Worm (Caenorhabditis elegans) whole organism, late embryonic: Measurements from ENCODE around the gene nduc-2.
A peak's percentile ranks its signal among the peaks of the same experiment; 100 is the strongest.

Source experiments
- C08G9.2 ChIP-seq: sonication (generic microtip); optimal IDR thresholded peaks from 2 replicates; lab custom pipeline; 2016; ENCODE audit warnings: mild to moderate bottlenecking, missing genetic modification characterization, moderate library complexity, missing compliant biosample characterization
- C38D4.7 ChIP-seq: fragments of 200-800 bp; sonication (Bioruptor generic); optimal IDR thresholded peaks from 2 replicates; lab custom pipeline; 2018; ENCODE audit warnings: mild to moderate bottlenecking, missing genetic modification characterization, moderate library complexity, missing compliant biosample characterization
- F13H6.1 ChIP-seq: sonication (generic microtip); optimal IDR thresholded peaks from 2 replicates; lab custom pipeline; 2016; ENCODE audit warnings: missing genetic modification characterization, missing compliant biosample characterization
- K02D7.2 ChIP-seq: sonication (generic microtip); optimal IDR thresholded peaks from 2 replicates; lab custom pipeline; 2017; ENCODE audit warnings: mild to moderate bottlenecking, missing genetic modification characterization, missing compliant biosample characterization
- K09A11.1 ChIP-seq: sonication (generic microtip); optimal IDR thresholded peaks from 2 replicates; lab custom pipeline; 2017; ENCODE audit warnings: antibody characterized with exemption, mild to moderate bottlenecking, missing genetic modification characterization, missing compliant biosample characterization; ENCODE audit not compliant: insufficient read depth
- T23F11.4 ChIP-seq: fragments of 200-800 bp; sonication (Bioruptor generic); optimal IDR thresholded peaks from 2 replicates; lab custom pipeline; 2018; ENCODE audit warnings: mild to moderate bottlenecking, missing genetic modification characterization, missing compliant biosample characterization
- Y22D7AL.16 ChIP-seq: sonication (generic microtip); optimal IDR thresholded peaks from 2 replicates; lab custom pipeline; 2016; ENCODE audit warnings: missing genetic modification characterization, missing compliant biosample characterization
- ceh-18 ChIP-seq: sonication (generic microtip); optimal IDR thresholded peaks from 2 replicates; lab custom pipeline; 2016; ENCODE audit warnings: missing genetic modification characterization, missing compliant biosample characterization
- ceh-2 ChIP-seq: sonication (generic microtip); optimal IDR thresholded peaks from 2 replicates; lab custom pipeline; 2016; ENCODE audit warnings: missing genotype, missing genetic modification characterization, missing compliant biosample characterization
- ceh-24 ChIP-seq: sonication (generic microtip); optimal IDR thresholded peaks from 2 replicates; lab custom pipeline; 2016; ENCODE audit warnings: mild to moderate bottlenecking, missing genetic modification characterization, missing compliant biosample characterization
- ceh-30 ChIP-seq: fragments of 150-350 bp; optimal IDR thresholded peaks from 2 replicates; lab custom pipeline; 2014; ENCODE audit warnings: missing biosample characterization, missing genetic modification characterization
- ceh-31 ChIP-seq: sonication (generic microtip); optimal IDR thresholded peaks from 2 replicates; lab custom pipeline; 2016; ENCODE audit warnings: missing genetic modification characterization, missing compliant biosample characterization
- ceh-34 ChIP-seq: sonication (generic microtip); optimal IDR thresholded peaks from 2 replicates; lab custom pipeline; 2016; ENCODE audit warnings: mild to moderate bottlenecking, missing genetic modification characterization, missing compliant biosample characterization
- ceh-45 ChIP-seq: fragments of 200-800 bp; sonication (Bioruptor generic); IDR thresholded peaks from 2 replicates; pipeline ENCODE4 v1.3.6; 2022; ENCODE audit warnings: missing genetic modification reagents, missing genetic modification characterization, missing compliant biosample characterization
- ceh-48 ChIP-seq: sonication (generic microtip); optimal IDR thresholded peaks from 2 replicates; lab custom pipeline; 2016; ENCODE audit warnings: missing genetic modification characterization, inconsistent platforms, missing compliant biosample characterization
- ceh-6 ChIP-seq: fragments of 200-800 bp; sonication (Bioruptor generic); optimal IDR thresholded peaks from 2 replicates; lab custom pipeline; 2018; ENCODE audit warnings: mild to moderate bottlenecking, missing genetic modification characterization, missing compliant biosample characterization
- ceh-9 ChIP-seq: sonication (generic microtip); optimal IDR thresholded peaks from 2 replicates; lab custom pipeline; 2016; ENCODE audit warnings: mild to moderate bottlenecking, missing genetic modification characterization, inconsistent platforms, missing compliant biosample characterization
- elt-2 ChIP-seq: sonication (generic microtip); optimal IDR thresholded peaks from 2 replicates; lab custom pipeline; 2016; ENCODE audit warnings: missing genetic modification reagents, missing genetic modification characterization, missing compliant biosample characterization
- elt-4 ChIP-seq: sonication (generic microtip); optimal IDR thresholded peaks from 2 replicates; lab custom pipeline; 2016; ENCODE audit warnings: missing genetic modification characterization, missing compliant biosample characterization
- ets-4 ChIP-seq: sonication (generic microtip); optimal IDR thresholded peaks from 2 replicates; lab custom pipeline; 2016; ENCODE audit warnings: missing genetic modification characterization, missing compliant biosample characterization
- fax-1 ChIP-seq: sonication (generic microtip); optimal IDR thresholded peaks from 2 replicates; lab custom pipeline; 2016; ENCODE audit warnings: missing genotype, missing genetic modification characterization, missing compliant biosample characterization
- hlh-13 ChIP-seq: fragments of 200-800 bp; sonication (Bioruptor generic); optimal IDR thresholded peaks from 2 replicates; lab custom pipeline; 2018; ENCODE audit warnings: mild to moderate bottlenecking, missing genetic modification characterization, missing compliant biosample characterization
- hlh-6 ChIP-seq: sonication (generic microtip); optimal IDR thresholded peaks from 2 replicates; lab custom pipeline; 2016; ENCODE audit warnings: missing genotype, missing genetic modification characterization, missing compliant biosample characterization
- hlh-8 ChIP-seq: sonication (generic microtip); optimal IDR thresholded peaks from 2 replicates; lab custom pipeline; 2016; ENCODE audit warnings: missing genotype, missing genetic modification characterization, missing compliant biosample characterization
- lim-6 ChIP-seq: sonication (generic microtip); optimal IDR thresholded peaks from 2 replicates; lab custom pipeline; 2016; ENCODE audit warnings: missing genetic modification characterization, missing compliant biosample characterization
- lin-11 ChIP-seq: fragments of 200-800 bp; sonication (Bioruptor generic); optimal IDR thresholded peaks from 2 replicates; lab custom pipeline; 2018; ENCODE audit warnings: mild to moderate bottlenecking, missing genetic modification characterization, missing compliant biosample characterization
- nhr-232 ChIP-seq: sonication (generic microtip); optimal IDR thresholded peaks from 2 replicates; lab custom pipeline; 2016; ENCODE audit warnings: missing genetic modification characterization, missing compliant biosample characterization
- npax-4 ChIP-seq: sonication (generic microtip); optimal IDR thresholded peaks from 2 replicates; lab custom pipeline; 2016; ENCODE audit warnings: missing genetic modification characterization, missing compliant biosample characterization
- pat-9 ChIP-seq: fragments of 200-800 bp; sonication (Bioruptor generic); optimal IDR thresholded peaks from 2 replicates; lab custom pipeline; 2018; ENCODE audit warnings: mild to moderate bottlenecking, missing genetic modification characterization, moderate library complexity, missing compliant biosample characterization
- pha-2 ChIP-seq: sonication (generic microtip); optimal IDR thresholded peaks from 2 replicates; lab custom pipeline; 2017; ENCODE audit warnings: mild to moderate bottlenecking, missing genetic modification characterization, missing compliant biosample characterization
- pha-4 ChIP-seq: fragments of 150-350 bp; optimal IDR thresholded peaks from 2 replicates; lab custom pipeline; 2018; ENCODE audit warnings: missing biosample characterization, missing genetic modification reagents, missing genetic modification characterization
- pros-1 ChIP-seq: fragments of 150-350 bp; optimal IDR thresholded peaks from 2 replicates; lab custom pipeline; 2014; ENCODE audit warnings: missing biosample characterization, missing genetic modification reagents, missing genetic modification characterization
- rnt-1 ChIP-seq: sonication (generic microtip); optimal IDR thresholded peaks from 2 replicates; lab custom pipeline; 2016; ENCODE audit warnings: missing genetic modification characterization, missing compliant biosample characterization
- sdc-2 ChIP-seq: sonication (generic microtip); optimal IDR thresholded peaks from 2 replicates; lab custom pipeline; 2016; ENCODE audit warnings: missing genotype, missing genetic modification characterization, missing compliant biosample characterization
- syd-9 ChIP-seq: sonication (generic microtip); optimal IDR thresholded peaks from 2 replicates; lab custom pipeline; 2016; ENCODE audit warnings: mild to moderate bottlenecking, missing genetic modification characterization, moderate library complexity, missing compliant biosample characterization
- tbx-2 ChIP-seq: sonication (generic microtip); optimal IDR thresholded peaks from 2 replicates; lab custom pipeline; 2016; ENCODE audit warnings: missing genetic modification characterization, missing compliant biosample characterization
- ttx-3 ChIP-seq: sonication (generic microtip); optimal IDR thresholded peaks from 2 replicates; lab custom pipeline; 2016; ENCODE audit warnings: missing genetic modification reagents, missing genetic modification characterization, missing compliant biosample characterization
- unc-3 ChIP-seq, 2 experiments: fragments of 200-800 bp in 1 of 2; sonication (Bioruptor generic) in 1 of 2; sonication (generic microtip) in 1 of 2; conservative IDR thresholded peaks in 1 of 2; optimal IDR thresholded peaks in 1 of 2; 2 replicates each; pipeline versions ENCODE4 v1.3.6 to Lab custom; 2016 to 2022; ENCODE audit warnings: missing compliant biosample characterization in 2 of 2, missing genetic modification characterization in 2 of 2, missing genetic modification reagents in 1 of 2
- ztf-16 ChIP-seq: sonication (generic microtip); optimal IDR thresholded peaks from 2 replicates; lab custom pipeline; 2017; ENCODE audit warnings: missing genetic modification characterization, missing compliant biosample characterization

Gene nduc-2

ce11 chrIII:2786740-2787139 is at the start of gene nduc-2:
TSS of gene nduc-2 (plus strand) at chrIII:2786852.
- TF ChIP-seq ets-4 (tag; lab: Kevin White, UChicago) (no peak), ztf-16 (no peak), nhr-232 (tag; lab: Kevin White, UChicago) (no peak), pha-4 (no peak), elt-2 (no peak), Y22D7AL.16 (tag; lab: Kevin White, UChicago) (no peak), hlh-6 (tag; lab: Kevin White, UChicago) (no peak), F13H6.1 (no peak), elt-4 (tag; lab: Kevin White, UChicago) (no peak), ceh-31 (tag; lab: Kevin White, UChicago) (no peak), hlh-13 (GFP tag; lab: Kevin White, UChicago) (no peak), ceh-18 (tag; lab: Kevin White, UChicago) (no peak), pha-2 (no peak), ceh-45 (GFP tag; lab: Robert Waterston, UW) (no peak), syd-9 (tag; lab: Kevin White, UChicago) (no peak)

- TF ChIP-seq elt-2 (peak; percentile 56), ceh-48 (tag; lab: Kevin White, UChicago) (no peak)
Measured at ce11 chrIII:2739469-2739868, 47.2 kb upstream of the nduc-2 start, which contains the start of gene cest-25. TSS of gene cest-25 (minus strand) at chrIII:2739531.

- TF ChIP-seq fax-1 (tag; lab: Kevin White, UChicago) (no peak), hlh-6 (tag; lab: Kevin White, UChicago) (no peak), ceh-6 (GFP tag; lab: Kevin White, UChicago) (no peak), ceh-9 (tag; lab: Kevin White, UChicago) (no peak), tbx-2 (tag; lab: Kevin White, UChicago) (no peak), C08G9.2 (no peak), ceh-2 (tag; lab: Kevin White, UChicago) (no peak), ceh-30 (no peak), ceh-45 (GFP tag; lab: Robert Waterston, UW) (no peak), nhr-232 (tag; lab: Kevin White, UChicago) (no peak), K09A11.1 (tag; lab: Kevin White, UChicago) (no peak), sdc-2 (no peak), T23F11.4 (GFP tag; lab: Kevin White, UChicago) (no peak), K02D7.2 (tag; lab: Kevin White, UChicago) (no peak), lim-6 (tag; lab: Kevin White, UChicago) (no peak), npax-4 (tag; lab: Kevin White, UChicago) (no peak), ttx-3 (no peak)
Measured at ce11 chrIII:2746553-2746952, 40.1 kb upstream of the nduc-2 start, which contains the start of gene Y71H2AM.14. TSS of gene Y71H2AM.14 (minus strand) at chrIII:2746653.

- TF ChIP-seq Y22D7AL.16 (tag; lab: Kevin White, UChicago), result no peak
- TF ChIP-seq rnt-1 (tag; lab: Kevin White, UChicago), result no peak
- no peak for TF ChIP-seq ceh-24 (tag; lab: Kevin White, UChicago)
- TF ChIP-seq pros-1 (tag; lab: Kevin White, UChicago), result no peak
- TF ChIP-seq ceh-34 (tag; lab: Kevin White, UChicago), result no peak
- TF ChIP-seq ttx-3, result no peak
- TF ChIP-seq ceh-48 (tag; lab: Kevin White, UChicago), result no peak
- TF ChIP-seq lin-11 (tag; lab: Kevin White, UChicago), result no peak
- no peak for TF ChIP-seq sdc-2
- no peak for TF ChIP-seq ceh-18 (tag; lab: Kevin White, UChicago)
- no peak for TF ChIP-seq elt-4 (tag; lab: Kevin White, UChicago)
- no peak for TF ChIP-seq pat-9 (tag; lab: Kevin White, UChicago)
- no peak for TF ChIP-seq ztf-16
- no peak for TF ChIP-seq hlh-8
- no peak for TF ChIP-seq C38D4.7 (GFP tag; lab: Kevin White, UChicago)
- no peak for TF ChIP-seq unc-3 (GFP tag; conservative IDR thresholded peaks at IDR 0.05; lab: Robert Waterston, UW)
- TF ChIP-seq unc-3 (tag; optimal IDR thresholded peaks at IDR 0.05; lab: Kevin White, UChicago), result no peak
- no peak for TF ChIP-seq K02D7.2 (tag; lab: Kevin White, UChicago)
- TF ChIP-seq hlh-13 (GFP tag; lab: Kevin White, UChicago), result no peak
Measured at ce11 chrIII:2756260-2756659, 30.4 kb upstream of the nduc-2 start, which contains the start of gene gldi-9. TSS of gene gldi-9 (minus strand) at chrIII:2756360.
